Worm (Caenorhabditis elegans) whole organism, L4 larva: ENCODE data around the gene oops-1.

Source experiments
- D1046.2 ChIP-seq: fragments of 200-800 bp; sonication (Bioruptor generic); IDR thresholded peaks from 2 replicates; pipeline ENCODE4 v1.3.6; 2022; ENCODE audit warnings: missing genetic modification characterization, missing compliant biosample characterization
- ama-1 ChIP-seq: fragments of 150-350 bp; optimal IDR thresholded peaks from 2 replicates; lab custom pipeline; 2014; ENCODE audit warnings: inconsistent platforms, mixed read lengths
- fkh-10 ChIP-seq: fragments of 150-350 bp; optimal IDR thresholded peaks from 2 replicates; lab custom pipeline; 2014; ENCODE audit warnings: missing biosample characterization, missing genetic modification reagents, missing genetic modification characterization
- lim-7 ChIP-seq: fragments of 200-800 bp; sonication (Bioruptor generic); IDR thresholded peaks from 2 replicates; pipeline ENCODE4 v1.3.6; 2022; ENCODE audit warnings: missing genetic modification characterization, missing compliant biosample characterization
- mep-1 ChIP-seq: fragments of 150-350 bp; sonication (generic microtip); optimal IDR thresholded peaks from 3 replicates; lab custom pipeline; 2014; ENCODE audit warnings: missing biosample characterization, missing genetic modification characterization
- nhr-11 ChIP-seq: fragments of 150-350 bp; optimal IDR thresholded peaks from 2 replicates; lab custom pipeline; 2014; ENCODE audit warnings: missing biosample characterization, missing genetic modification characterization
- snpc-4 ChIP-seq: fragments of 150-350 bp; optimal IDR thresholded peaks from 2 replicates; lab custom pipeline; 2014; ENCODE audit warnings: missing biosample characterization, missing genetic modification characterization

ce11 chrIV:5858212-5858611 lies 44.3 kb upstream of the oops-1 start:
- TF ChIP-seq mep-1 (tag; lab: Kevin White, UChicago): no peak
- no peak for TF ChIP-seq D1046.2
- no peak for TF ChIP-seq ama-1 (lab: Kevin White, UChicago)
- no peak for TF ChIP-seq lim-7
- TF ChIP-seq snpc-4 (tag; lab: Kevin White, UChicago): no peak
- TF ChIP-seq nhr-11 (tag; lab: Kevin White, UChicago): no peak
- TF ChIP-seq fkh-10 (GFP tag; lab: Kevin White, UChicago): no peak
